Worm (Caenorhabditis elegans) whole organism, L4 larva: ENCODE measurements around the gene C55A1.11.

Source experiments
- lin-39 ChIP-seq: fragments of 150-350 bp; optimal IDR thresholded peaks from 2 replicates; lab custom pipeline; 2014; ENCODE audit warnings: missing biosample characterization, missing genetic modification reagents, missing genetic modification characterization
- pha-4 ChIP-seq, 2 experiments: fragments of 150-350 bp in 1 of 2; fragments of 200-800 bp in 1 of 2; sonication (Bioruptor generic) in 1 of 2; IDR thresholded peaks in 1 of 2; optimal IDR thresholded peaks in 1 of 2; 2 replicates each; pipeline versions ENCODE4 v1.3.6 to Lab custom; 2014 to 2022; ENCODE audit warnings: missing genetic modification characterization in 2 of 2, missing genetic modification reagents in 2 of 2, missing biosample characterization in 1 of 2, missing compliant biosample characterization in 1 of 2
- set-16 ChIP-seq: fragments of 200-800 bp; sonication (Bioruptor generic); IDR thresholded peaks from 2 replicates; pipeline ENCODE4 v1.3.6; 2022; ENCODE audit warnings: missing genetic modification reagents, missing genetic modification characterization, missing compliant biosample characterization

ce11 chrV:15666718-15667117 lies 41.1 kb downstream of the C55A1.11 start:
- TF ChIP-seq pha-4 (GFP tag; IDR thresholded peaks at IDR 0.05; lab: Robert Waterston, UW) (peak; percentile 50; the same call in 1 of the 2 replicates), pha-4 (tag; optimal IDR thresholded peaks at IDR 0.05; lab: Kevin White, UChicago) (no peak), lin-39 (tag; lab: Kevin White, UChicago) (no peak), set-16 (GFP tag; lab: Robert Waterston, UW) (no peak)
